Worm (Caenorhabditis elegans): ENCODE data around the gene F09C6.12.

ce11 chrV:16893440-16893839 is 10.8 kb downstream of the F09C6.12 start, which contains the start of gene F09C6.15:
- TF ChIP-seq nhr-237 (tag; optimal IDR thresholded peaks at IDR 0.05) (no peak), mef-2 (tag; optimal IDR thresholded peaks at IDR 0.05) (no peak), lin-13 (GFP tag; optimal IDR thresholded peaks at IDR 0.05) (no peak), isw-1 (GFP tag; IDR thresholded peaks at IDR 0.05) (no peak), pqm-1 (tag; optimal IDR thresholded peaks at IDR 0.05) (no peak), blmp-1 (tag; optimal IDR thresholded peaks at IDR 0.05) (no peak), efl-3 (GFP tag; optimal IDR thresholded peaks at IDR 0.05) (no peak), unc-62 (GFP tag; optimal IDR thresholded peaks at IDR 0.05) (no peak), egl-27 (tag; optimal IDR thresholded peaks at IDR 0.05) (no peak), ama-1 (optimal IDR thresholded peaks at IDR 0.05) (no peak), swsn-7 (tag; optimal IDR thresholded peaks at IDR 0.05) (no peak), lin-39 (tag; optimal IDR thresholded peaks at IDR 0.05) (no peak), lin-15B (tag; optimal IDR thresholded peaks at IDR 0.05) (no peak)

Data from whole organism, L1 larva.